Fruit fly (Drosophila melanogaster) whole organism, embryonic: Measurements from ENCODE around the gene CG43333.

Experiments used
- CG33557 ChIP-seq: fragments of 200-800 bp; sonication (Bioruptor generic); optimal IDR thresholded peaks from 2 replicates; lab custom pipeline; 2019; ENCODE audit warnings: missing biosample characterization, mild to moderate bottlenecking, missing genetic modification characterization, moderate library complexity
- Dbx ChIP-seq: fragments of 200-800 bp; sonication (Bioruptor generic); IDR thresholded peaks from 3 replicates; pipeline ENCODE4 v1.3.6; 2022; ENCODE audit warnings: missing biosample characterization, missing genetic modification characterization

dm6 chr2L:14223355-14223754, 42.9 kb upstream of the CG43333 start:
- TF ChIP-seq Dbx (no peak), CG33557 (no peak)
